Fruit fly (Drosophila melanogaster) whole organism, adult: Measurements from ENCODE around the gene Hydr2.

Experiments
- CG11617 ChIP-seq: fragments of 200-800 bp; sonication (Bioruptor generic); optimal IDR thresholded peaks from 2 replicates; lab custom pipeline; 2017; ENCODE audit warnings: mild to moderate bottlenecking, missing biosample characterization, missing genetic modification reagents, missing genetic modification characterization
- CG12768 ChIP-seq: fragments of 200-800 bp; sonication (Bioruptor generic); optimal IDR thresholded peaks from 2 replicates; lab custom pipeline; 2017; ENCODE audit warnings: missing biosample characterization, missing genetic modification characterization, mild to moderate bottlenecking, moderate library complexity, missing genetic modification reagents
- CG14711 ChIP-seq: fragments of 200-800 bp; sonication (Bioruptor generic); optimal IDR thresholded peaks from 2 replicates; lab custom pipeline; 2018; ENCODE audit warnings: missing biosample characterization, mild to moderate bottlenecking, missing genetic modification characterization, moderate library complexity
- CG1620 ChIP-seq: fragments of 200-800 bp; sonication (Bioruptor generic); optimal IDR thresholded peaks from 2 replicates; lab custom pipeline; 2016; ENCODE audit warnings: missing biosample characterization, missing genetic modification characterization
- CG33017 ChIP-seq: fragments of 200-800 bp; sonication (Bioruptor generic); optimal IDR thresholded peaks from 2 replicates; lab custom pipeline; 2018; ENCODE audit warnings: missing biosample characterization, mild to moderate bottlenecking, missing genetic modification characterization, moderate library complexity
- CG5204 ChIP-seq: fragments of 200-800 bp; sonication (Bioruptor generic); optimal IDR thresholded peaks from 2 replicates; lab custom pipeline; 2016; ENCODE audit warnings: missing biosample characterization, missing genetic modification characterization
- CG7045 ChIP-seq: fragments of 200-800 bp; sonication (Bioruptor generic); optimal IDR thresholded peaks from 2 replicates; lab custom pipeline; 2017; ENCODE audit warnings: missing biosample characterization, mild to moderate bottlenecking, missing genetic modification characterization
- CG7101 ChIP-seq: fragments of 200-800 bp; sonication (Bioruptor generic); optimal IDR thresholded peaks from 2 replicates; lab custom pipeline; 2018; ENCODE audit warnings: missing biosample characterization, mild to moderate bottlenecking, missing genetic modification characterization, moderate library complexity
- Clk ChIP-seq: fragments of 200-800 bp; sonication (Bioruptor generic); optimal IDR thresholded peaks from 2 replicates; lab custom pipeline; 2017; ENCODE audit warnings: missing biosample characterization, missing genetic modification characterization
- Crg-1 ChIP-seq: fragments of 200-800 bp; sonication (Bioruptor generic); optimal IDR thresholded peaks from 2 replicates; lab custom pipeline; 2016; ENCODE audit warnings: missing biosample characterization, missing genetic modification characterization
- Hr96 ChIP-seq: fragments of 200-800 bp; sonication (Bioruptor generic); optimal IDR thresholded peaks from 2 replicates; lab custom pipeline; 2016; ENCODE audit warnings: missing biosample characterization, missing genetic modification characterization
- Mnt ChIP-seq: fragments of 200-800 bp; sonication (Bioruptor generic); optimal IDR thresholded peaks from 2 replicates; lab custom pipeline; 2016; ENCODE audit warnings: missing biosample characterization, mild to moderate bottlenecking, missing genetic modification characterization
- bab1 ChIP-seq: fragments of 200-800 bp; sonication (Bioruptor generic); optimal IDR thresholded peaks from 3 replicates; lab custom pipeline; 2019; ENCODE audit warnings: missing biosample characterization, mild to moderate bottlenecking, missing genetic modification characterization, moderate library complexity
- cic ChIP-seq: fragments of 200-800 bp; sonication (Bioruptor generic); optimal IDR thresholded peaks from 2 replicates; lab custom pipeline; 2017; ENCODE audit warnings: missing biosample characterization, mild to moderate bottlenecking, missing genetic modification characterization, moderate library complexity
- cnc ChIP-seq, 2 experiments: fragments of >200 bp; optimal IDR thresholded peaks; 2 replicates each; lab custom pipeline; 2017
- kay ChIP-seq: fragments of 200-800 bp; sonication (Bioruptor generic); peaks from one replicate; lab custom pipeline; 2016; ENCODE audit warnings: missing biosample characterization, missing genetic modification characterization, borderline replicate concordance
- ovo ChIP-seq: fragments of 200-800 bp; sonication (Bioruptor generic); optimal IDR thresholded peaks from 2 replicates; lab custom pipeline; 2016; ENCODE audit warnings: missing biosample characterization, missing genetic modification characterization
- pad ChIP-seq: fragments of 200-800 bp; sonication (Bioruptor generic); optimal IDR thresholded peaks from 3 replicates; lab custom pipeline; 2017; ENCODE audit warnings: missing biosample characterization, missing genetic modification characterization, mild to moderate bottlenecking, moderate library complexity, missing genetic modification reagents
- tj ChIP-seq: fragments of 200-800 bp; sonication (Bioruptor generic); optimal IDR thresholded peaks from 3 replicates; lab custom pipeline; 2017; ENCODE audit warnings: missing biosample characterization, mild to moderate bottlenecking, missing genetic modification characterization, moderate library complexity
- toe ChIP-seq: fragments of 200-800 bp; sonication (Bioruptor generic); optimal IDR thresholded peaks from 2 replicates; lab custom pipeline; 2016; ENCODE audit warnings: missing biosample characterization, missing genetic modification characterization

Hydr2 gene

DNA sequence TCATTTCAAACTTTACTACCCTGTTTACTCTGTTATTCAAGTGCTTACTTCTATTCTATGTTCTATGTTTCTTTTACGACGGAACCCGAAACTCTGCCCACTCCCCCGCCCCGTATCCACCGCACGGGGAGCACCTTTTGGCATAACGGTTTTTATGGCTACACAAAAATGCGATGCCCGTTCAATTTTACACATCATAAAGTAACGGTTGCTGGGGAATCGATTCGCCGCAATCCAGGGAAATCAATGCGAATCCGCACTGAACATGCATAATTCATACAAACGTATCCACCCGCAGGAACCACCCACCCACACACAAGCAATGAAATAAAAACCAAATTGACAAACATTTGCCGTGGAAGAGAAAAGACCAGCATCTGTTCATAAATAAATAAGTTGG, 19.5 kb upstream of the Hydr2 start:
- TF ChIP-seq pad (GFP tag; lab: Kevin White, UChicago) (peak; percentile 60), CG33017 (no peak), CG1620 (GFP tag; lab: Kevin White, UChicago) (no peak), Hr96 (no peak), CG14711 (tag; lab: Kevin White, UChicago) (no peak), CG7101 (tag; lab: Kevin White, UChicago) (no peak)

DNA sequence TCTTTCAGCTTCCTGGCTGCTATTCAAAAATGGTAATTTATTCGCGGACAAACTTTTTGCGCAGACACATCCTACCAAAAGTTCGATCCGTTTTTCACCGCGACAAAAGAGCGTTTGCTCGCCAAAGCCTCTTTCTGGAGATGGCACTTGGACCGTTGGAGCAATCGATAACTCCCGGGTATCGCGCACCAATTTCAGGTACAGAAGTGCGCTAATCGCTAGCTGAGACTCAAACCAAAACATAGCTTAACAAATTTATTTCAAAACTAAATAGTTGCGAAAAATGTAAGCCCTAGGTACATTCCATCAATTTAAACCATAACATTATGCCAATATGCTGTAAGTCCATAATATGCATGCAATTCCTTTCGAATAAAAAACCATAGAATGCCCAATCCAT, 18.7 kb upstream of the Hydr2 start, which contains the start of gene toc:
toc (minus strand) TSS at position 78 of the 400 bp plus-strand sequence.
- TF ChIP-seq bab1 (GFP tag; lab: Kevin White, UChicago) (peak; percentile 39), Mnt (GFP tag; lab: Kevin White, UChicago) (no peak), cic (GFP tag; lab: Kevin White, UChicago) (peak; percentile 20)

DNA sequence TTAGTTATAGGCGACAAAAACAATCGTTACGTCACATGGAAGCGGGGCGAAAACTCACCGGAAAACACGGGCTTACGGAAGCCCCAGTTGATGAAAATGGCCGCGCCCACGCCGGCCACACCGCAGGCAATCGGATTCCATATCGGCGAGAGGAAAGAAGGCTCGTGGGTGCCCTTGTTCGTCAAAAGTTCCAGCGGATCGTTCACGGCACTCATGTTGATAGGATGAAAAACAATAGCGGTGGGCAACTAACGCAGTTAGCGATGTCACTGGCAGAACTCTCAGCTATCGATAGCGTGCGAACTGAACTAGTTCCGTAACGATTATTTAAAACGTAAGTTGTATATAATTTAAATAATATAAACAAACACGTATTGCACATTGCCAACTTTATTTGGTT, 18.0 kb upstream of the Hydr2 start, which contains the start of gene ND-B14.5B:
ND-B14.5B (minus strand) TSS at position 379 of the 400 bp plus-strand sequence.
- TF ChIP-seq CG5204 (no peak), bab1 (GFP tag; lab: Kevin White, UChicago) (peak; percentile 14)

DNA sequence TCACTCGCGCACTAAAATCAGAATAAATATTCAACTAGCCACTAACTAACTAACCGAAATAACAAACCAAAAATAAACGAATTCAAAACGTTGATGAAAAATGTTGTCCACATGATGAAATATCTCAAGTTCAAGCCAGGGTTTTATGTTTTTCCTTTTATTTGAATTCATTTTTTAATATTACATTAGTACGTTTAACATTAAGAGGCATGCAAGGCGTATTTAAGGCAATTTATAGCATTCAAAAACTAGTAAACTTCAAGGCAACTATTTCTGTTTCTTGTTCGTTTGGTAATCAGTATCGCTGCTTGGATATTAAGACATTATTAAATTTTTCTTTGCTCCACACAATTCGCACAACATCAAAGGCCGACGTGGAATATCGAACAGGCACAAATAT, 17.5 kb upstream of the Hydr2 start:
- TF ChIP-seq kay (GFP tag; lab: Kevin White, UChicago), result peak; percentile 83
- no peak for TF ChIP-seq ovo (GFP tag; lab: Kevin White, UChicago)

DNA sequence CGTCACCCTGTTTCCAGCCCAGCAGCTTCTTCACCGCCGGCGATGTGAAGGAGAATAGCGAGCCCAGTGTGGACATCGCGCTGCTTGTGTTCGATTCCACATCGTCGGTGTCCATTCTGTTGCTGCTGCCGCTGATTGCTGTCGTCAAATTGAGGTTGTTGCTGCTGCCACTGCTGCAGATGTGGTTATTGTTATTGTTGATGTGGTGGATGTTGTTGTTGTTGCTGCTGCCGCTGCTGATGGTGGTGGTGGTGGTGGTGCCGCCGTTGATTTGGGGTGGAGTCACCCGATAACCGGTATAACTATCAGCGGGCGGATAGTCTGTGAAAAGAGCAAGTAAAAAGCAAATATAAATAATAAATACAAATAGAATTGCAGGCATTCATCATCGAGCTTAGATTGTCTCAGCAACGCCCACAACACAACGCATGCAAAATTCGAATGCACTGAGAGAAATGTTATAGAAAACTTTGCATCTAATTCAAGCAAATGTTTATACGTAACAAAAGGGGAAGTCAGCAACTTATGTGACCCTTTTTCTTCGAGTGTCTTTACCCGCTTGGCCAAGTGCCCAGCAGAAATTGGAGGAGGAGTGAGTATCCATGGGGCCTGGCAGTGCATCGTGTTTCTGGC, 14.4 kb upstream of the Hydr2 start:
- no peak for TF ChIP-seq CG7045 (GFP tag; lab: Kevin White, UChicago)
- no peak for TF ChIP-seq CG12768 (GFP tag; lab: Kevin White, UChicago)
- TF ChIP-seq cic (GFP tag; lab: Kevin White, UChicago), result no peak
- TF ChIP-seq CG14711 (tag; lab: Kevin White, UChicago), result no peak
- TF ChIP-seq CG5204, result no peak
- TF ChIP-seq Clk (GFP tag; lab: Kevin White, UChicago), result no peak
- no peak for TF ChIP-seq Hr96
- no peak for TF ChIP-seq ovo (GFP tag; lab: Kevin White, UChicago)
- TF ChIP-seq CG1620 (GFP tag; lab: Kevin White, UChicago), result no peak
- no peak for TF ChIP-seq Crg-1
- no peak for TF ChIP-seq cnc (optimal IDR thresholded peaks at IDR 0.05; lab: Kevin White, UChicago)
- no peak for TF ChIP-seq tj
- TF ChIP-seq bab1 (GFP tag; lab: Kevin White, UChicago), result no peak
- TF ChIP-seq Mnt (GFP tag; lab: Kevin White, UChicago), result no peak
- TF ChIP-seq CG7101 (tag; lab: Kevin White, UChicago), result no peak

DNA sequence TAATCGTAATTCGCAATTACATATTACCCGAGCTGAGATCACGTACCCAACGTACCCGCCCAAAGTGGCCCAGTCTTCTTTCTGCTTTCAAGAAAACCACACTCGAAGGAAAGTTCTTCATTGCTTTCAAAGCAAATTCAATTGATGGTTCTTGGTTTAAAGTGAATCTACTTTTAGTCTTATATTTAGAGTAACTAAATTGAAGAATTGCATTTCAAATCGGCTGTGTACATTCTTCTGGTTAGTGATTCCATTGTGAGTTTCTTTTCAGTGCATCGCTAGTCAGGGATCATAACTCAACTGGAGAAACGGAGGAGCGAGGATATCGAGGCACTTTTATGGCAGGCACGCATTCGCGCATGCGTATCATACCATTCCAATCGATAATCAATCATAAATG, 11.8 kb upstream of the Hydr2 start:
- TF ChIP-seq Mnt (GFP tag; lab: Kevin White, UChicago), result no peak
- TF ChIP-seq CG12768 (GFP tag; lab: Kevin White, UChicago), result no peak
- no peak for TF ChIP-seq cnc (optimal IDR thresholded peaks at IDR 0.05; lab: Kevin White, UChicago)
- no peak for TF ChIP-seq tj
- TF ChIP-seq CG5204, result no peak
- no peak for TF ChIP-seq CG1620 (GFP tag; lab: Kevin White, UChicago)
- no peak for TF ChIP-seq CG33017
- no peak for TF ChIP-seq toe (GFP tag; lab: Kevin White, UChicago)
- no peak for TF ChIP-seq CG7101 (tag; lab: Kevin White, UChicago)

DNA sequence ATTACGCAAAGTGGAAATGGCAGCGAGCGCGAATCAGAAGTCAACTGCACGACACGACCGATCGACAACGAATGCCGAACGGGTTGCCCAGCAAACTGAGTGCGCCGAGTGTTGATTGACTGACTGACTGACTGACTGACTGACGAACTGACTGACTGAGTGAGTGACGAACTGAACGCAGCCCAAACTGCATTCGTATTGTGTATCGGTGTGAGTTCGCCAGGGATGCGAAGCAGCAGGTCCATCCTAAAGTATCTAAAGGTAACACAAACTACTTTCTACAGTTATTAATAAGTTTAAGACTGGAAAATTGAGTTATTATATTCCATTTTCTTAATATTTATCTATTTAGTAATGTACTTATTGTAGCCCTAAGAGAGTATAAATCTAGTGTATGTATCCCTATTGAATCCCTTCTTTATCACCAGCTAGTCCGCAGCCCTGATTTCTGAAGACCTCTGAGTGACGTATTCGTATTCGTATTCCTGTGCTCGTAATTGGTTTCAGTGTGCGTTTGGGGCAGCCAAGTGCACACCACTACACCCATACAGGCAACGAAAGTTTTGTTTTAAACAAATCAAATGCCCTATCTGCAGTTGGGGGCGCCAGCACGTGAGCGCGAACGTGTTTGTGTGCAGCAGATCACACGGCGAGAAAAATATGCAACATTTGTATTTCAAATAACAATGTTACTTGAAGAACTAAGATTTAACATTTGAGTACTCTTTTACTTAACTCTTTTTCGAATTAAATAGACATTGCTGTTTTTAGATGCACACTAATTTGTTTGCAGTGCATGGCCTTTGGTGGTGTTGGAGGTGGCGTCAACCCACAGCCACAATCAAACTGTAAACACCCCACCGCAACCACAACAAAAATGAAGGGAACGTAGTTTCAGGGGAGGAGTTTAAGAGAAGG, 10.5 kb upstream of the Hydr2 start:
- peak; percentile 63 for TF ChIP-seq CG14711 (tag; lab: Kevin White, UChicago)
- TF ChIP-seq CG7101 (tag; lab: Kevin White, UChicago), result peak; percentile 75
- peak; percentile 14 for TF ChIP-seq Clk (GFP tag; lab: Kevin White, UChicago)
- peak; percentile 86 for TF ChIP-seq kay (GFP tag; lab: Kevin White, UChicago)
- TF ChIP-seq Crg-1, result no peak
- peak; percentile 39 for TF ChIP-seq CG11617 (GFP tag; lab: Kevin White, UChicago)
- TF ChIP-seq CG5204, result peak; percentile 61
- no peak for TF ChIP-seq cnc (optimal IDR thresholded peaks at IDR 0.05; lab: Kevin White, UChicago)
- TF ChIP-seq CG7045 (GFP tag; lab: Kevin White, UChicago), result peak; percentile 27
- TF ChIP-seq CG12768 (GFP tag; lab: Kevin White, UChicago), result peak; percentile 65
- no peak for TF ChIP-seq cic (GFP tag; lab: Kevin White, UChicago)
- peak; percentile 62 for TF ChIP-seq Hr96
- TF ChIP-seq toe (GFP tag; lab: Kevin White, UChicago), result peak; percentile 16
- TF ChIP-seq tj, result peak; percentile 29
- TF ChIP-seq CG33017, result peak; percentile 80
- no peak for TF ChIP-seq CG1620 (GFP tag; lab: Kevin White, UChicago)
- TF ChIP-seq pad (GFP tag; lab: Kevin White, UChicago), result peak; percentile 29
- peak; percentile 34 for TF ChIP-seq Mnt (GFP tag; lab: Kevin White, UChicago)
- peak; percentile 28 for TF ChIP-seq bab1 (GFP tag; lab: Kevin White, UChicago)
- no peak for TF ChIP-seq ovo (GFP tag; lab: Kevin White, UChicago)
